Worm (Caenorhabditis elegans) whole organism, early embryonic: ENCODE measurements around the gene Y108G3AL.2.

ENCODE experiments used
- B0310.2 ChIP-seq: sonication (generic microtip); optimal IDR thresholded peaks from 2 replicates; lab custom pipeline; 2016; ENCODE audit warnings: mild to moderate bottlenecking, missing genetic modification characterization, missing compliant biosample characterization
- F13C5.2 ChIP-seq: sonication (generic microtip); optimal IDR thresholded peaks from 2 replicates; lab custom pipeline; 2017; ENCODE audit warnings: mild to moderate bottlenecking, missing genetic modification characterization, inconsistent platforms, missing compliant biosample characterization
- aly-1 ChIP-seq: sonication (generic microtip); optimal IDR thresholded peaks from 2 replicates; lab custom pipeline; 2016; ENCODE audit warnings: missing genetic modification characterization, missing compliant biosample characterization
- ama-1 ChIP-seq: fragments of 150-350 bp; optimal IDR thresholded peaks from 2 replicates; lab custom pipeline; 2014
- ceh-13 ChIP-seq: fragments of 200-800 bp; sonication (Bioruptor generic); optimal IDR thresholded peaks from 2 replicates; lab custom pipeline; 2018; ENCODE audit warnings: mild to moderate bottlenecking, missing genetic modification characterization, missing compliant biosample characterization
- ceh-36 ChIP-seq: sonication (generic microtip); optimal IDR thresholded peaks from 2 replicates; lab custom pipeline; 2016; ENCODE audit warnings: missing genetic modification characterization, inconsistent platforms, missing compliant biosample characterization
- ets-7 ChIP-seq: sonication (generic microtip); optimal IDR thresholded peaks from 2 replicates; lab custom pipeline; 2016; ENCODE audit warnings: missing genotype, missing genetic modification characterization, missing compliant biosample characterization
- flt-1 ChIP-seq: fragments of 200-800 bp; sonication (Bioruptor generic); IDR thresholded peaks from 2 replicates; pipeline ENCODE4 v1.3.6; 2022; ENCODE audit warnings: missing genetic modification characterization, missing compliant biosample characterization
- hmbx-1 ChIP-seq: sonication (generic microtip); optimal IDR thresholded peaks from 2 replicates; lab custom pipeline; 2016; ENCODE audit warnings: mild to moderate bottlenecking, missing genetic modification characterization, missing compliant biosample characterization
- hmg-4 ChIP-seq: fragments of 200-800 bp; sonication (Bioruptor generic); optimal IDR thresholded peaks from 2 replicates; lab custom pipeline; 2018; ENCODE audit warnings: mild to moderate bottlenecking, missing genetic modification characterization, missing compliant biosample characterization
- hnd-1 ChIP-seq: sonication (generic microtip); optimal IDR thresholded peaks from 2 replicates; lab custom pipeline; 2016; ENCODE audit warnings: missing genetic modification characterization, missing compliant biosample characterization
- pes-1 ChIP-seq: fragments of 200-800 bp; sonication (Bioruptor generic); IDR thresholded peaks from 2 replicates; pipeline ENCODE4 v1.3.6; 2022; ENCODE audit warnings: missing genetic modification reagents, missing genetic modification characterization, missing compliant biosample characterization
- scrt-1 ChIP-seq: fragments of 200-800 bp; sonication (Bioruptor generic); IDR thresholded peaks from 2 replicates; pipeline ENCODE4 v1.3.6; 2022; ENCODE audit warnings: missing genetic modification characterization, missing compliant biosample characterization
- sea-1 ChIP-seq: fragments of 200-800 bp; sonication (Bioruptor generic); conservative IDR thresholded peaks from 2 replicates; pipeline ENCODE4 v1.3.6; 2022; ENCODE audit warnings: missing genetic modification characterization, missing compliant biosample characterization
- tbx-11 ChIP-seq: fragments of 200-800 bp; sonication (Bioruptor generic); IDR thresholded peaks from 2 replicates; pipeline ENCODE4 v1.3.6; 2022; ENCODE audit warnings: missing genetic modification characterization, missing compliant biosample characterization
- tbx-37 ChIP-seq: fragments of 200-800 bp; sonication (Bioruptor generic); conservative IDR thresholded peaks from 2 replicates; pipeline ENCODE4 v1.3.6; 2022; ENCODE audit warnings: missing genetic modification reagents, missing genetic modification characterization, missing compliant biosample characterization
- tra-4 ChIP-seq: sonication (generic microtip); optimal IDR thresholded peaks from 2 replicates; lab custom pipeline; 2017; ENCODE audit warnings: missing genetic modification characterization, missing compliant biosample characterization

Gene Y108G3AL.2

ce11 chrV:151310-151709, 15.5 kb upstream of the Y108G3AL.2 start, which contains the start of gene W03F9.4:
TSS of gene W03F9.4 (minus strand) at chrV:151388.
- TF ChIP-seq hnd-1 (no peak), F13C5.2 (tag; lab: Kevin White, UChicago) (no peak), tra-4 (tag; lab: Kevin White, UChicago) (no peak), hmg-4 (GFP tag; lab: Kevin White, UChicago) (no peak), tbx-37 (GFP tag; lab: Robert Waterston, UW) (no peak), ama-1 (lab: Kevin White, UChicago) (no peak), hmbx-1 (tag; lab: Kevin White, UChicago) (no peak)

ce11 chrV:152156-152555, 14.6 kb upstream of the Y108G3AL.2 start:
- peak; percentile 14 for TF ChIP-seq F13C5.2 (tag; lab: Kevin White, UChicago)
- TF ChIP-seq hmg-4 (GFP tag; lab: Kevin White, UChicago) = peak; percentile 66
- no peak for TF ChIP-seq tra-4 (tag; lab: Kevin White, UChicago)
- TF ChIP-seq tbx-11 (GFP tag; lab: Robert Waterston, UW) = no peak
- no peak for TF ChIP-seq tbx-37 (GFP tag; lab: Robert Waterston, UW)
- TF ChIP-seq ceh-13 (GFP tag; lab: Kevin White, UChicago) = no peak
- no peak for TF ChIP-seq B0310.2
- peak; percentile 47; the same call in 1 of the 2 replicates for TF ChIP-seq pes-1 (GFP tag; lab: Robert Waterston, UW)
- no peak for TF ChIP-seq hmbx-1 (tag; lab: Kevin White, UChicago)

- TF ChIP-seq flt-1 (no peak), tbx-11 (GFP tag; lab: Robert Waterston, UW) (no peak), scrt-1 (GFP tag; lab: Robert Waterston, UW) (no peak), pes-1 (GFP tag; lab: Robert Waterston, UW) (no peak), hmbx-1 (tag; lab: Kevin White, UChicago) (no peak), ama-1 (lab: Kevin White, UChicago) (no peak), hmg-4 (GFP tag; lab: Kevin White, UChicago) (peak; percentile 65), ceh-13 (GFP tag; lab: Kevin White, UChicago) (no peak), sea-1 (GFP tag; lab: Robert Waterston, UW) (no peak), B0310.2 (no peak), tbx-37 (GFP tag; lab: Robert Waterston, UW) (no peak), tra-4 (tag; lab: Kevin White, UChicago) (no peak), F13C5.2 (tag; lab: Kevin White, UChicago) (no peak), ceh-36 (tag; lab: Kevin White, UChicago) (no peak), aly-1 (tag; lab: Kevin White, UChicago) (peak; percentile 22), hnd-1 (no peak)
These were observed 12.9 kb upstream of the Y108G3AL.2 start for ce11 chrV:153867-154266.

ce11 chrV:155215-155614, 11.6 kb upstream of the Y108G3AL.2 start:
- TF ChIP-seq pes-1 (GFP tag; lab: Robert Waterston, UW) = peak; percentile 30; the same call in 1 of the 2 replicates
- no peak for TF ChIP-seq sea-1 (GFP tag; lab: Robert Waterston, UW)
- peak; percentile 61; the same call in 1 of the 2 replicates for TF ChIP-seq scrt-1 (GFP tag; lab: Robert Waterston, UW)
- TF ChIP-seq B0310.2 = no peak
- TF ChIP-seq tbx-11 (GFP tag; lab: Robert Waterston, UW) = peak; percentile 41; the same call in 1 of the 2 replicates
- TF ChIP-seq hmg-4 (GFP tag; lab: Kevin White, UChicago) = peak; percentile 80
- TF ChIP-seq ceh-36 (tag; lab: Kevin White, UChicago) = no peak
- TF ChIP-seq aly-1 (tag; lab: Kevin White, UChicago) = peak; percentile 45
- TF ChIP-seq hmbx-1 (tag; lab: Kevin White, UChicago) = no peak

- TF ChIP-seq tbx-37 (GFP tag; lab: Robert Waterston, UW) = peak; percentile 53
- TF ChIP-seq ceh-13 (GFP tag; lab: Kevin White, UChicago) = no peak
- TF ChIP-seq pes-1 (GFP tag; lab: Robert Waterston, UW) = peak; percentile 68
- no peak for TF ChIP-seq hnd-1
- no peak for TF ChIP-seq ama-1 (lab: Kevin White, UChicago)
- TF ChIP-seq ets-7 (tag; lab: Kevin White, UChicago) = no peak
- no peak for TF ChIP-seq tbx-11 (GFP tag; lab: Robert Waterston, UW)
- 0 out of 2 replicates have a peak, but pooled peaks have one; percentile 19 for TF ChIP-seq sea-1 (GFP tag; lab: Robert Waterston, UW)
- no peak for TF ChIP-seq aly-1 (tag; lab: Kevin White, UChicago)
These were observed 10.5 kb upstream of the Y108G3AL.2 start, which contains the start of gene ttb-1 for ce11 chrV:156044-156869. TSS of gene ttb-1 (plus strand) at chrV:156819.

- no peak for TF ChIP-seq aly-1 (tag; lab: Kevin White, UChicago)
- TF ChIP-seq hnd-1 = no peak
- no peak for TF ChIP-seq ama-1 (lab: Kevin White, UChicago)
- TF ChIP-seq scrt-1 (GFP tag; lab: Robert Waterston, UW) = no peak
- no peak for TF ChIP-seq ceh-13 (GFP tag; lab: Kevin White, UChicago)
- no peak for TF ChIP-seq F13C5.2 (tag; lab: Kevin White, UChicago)
- TF ChIP-seq sea-1 (GFP tag; lab: Robert Waterston, UW) = no peak
- no peak for TF ChIP-seq tra-4 (tag; lab: Kevin White, UChicago)
- TF ChIP-seq tbx-37 (GFP tag; lab: Robert Waterston, UW) = no peak
- TF ChIP-seq tbx-11 (GFP tag; lab: Robert Waterston, UW) = no peak
- TF ChIP-seq ets-7 (tag; lab: Kevin White, UChicago) = no peak
- no peak for TF ChIP-seq ceh-36 (tag; lab: Kevin White, UChicago)
- no peak for TF ChIP-seq hmg-4 (GFP tag; lab: Kevin White, UChicago)
- TF ChIP-seq hmbx-1 (tag; lab: Kevin White, UChicago) = no peak
These were observed 5.3 kb downstream of the Y108G3AL.2 start, which contains the start of gene cfap-36 for ce11 chrV:172110-172509. TSS of gene cfap-36 (minus strand) at chrV:172210.
